Worm (Caenorhabditis elegans) whole organism, young adult: ENCODE data around the gene ess-2.

Source experiments
- B0019.2 ChIP-seq: fragments of 200-800 bp; sonication (Bioruptor generic); conservative IDR thresholded peaks from 2 replicates; pipeline ENCODE4 v1.3.6; 2022; ENCODE audit warnings: missing genetic modification reagents, missing genetic modification characterization, missing compliant biosample characterization
- B0035.1 ChIP-seq: sonication (generic microtip); optimal IDR thresholded peaks from 2 replicates; lab custom pipeline; 2016; ENCODE audit warnings: missing genetic modification characterization, mild to moderate bottlenecking, missing compliant biosample characterization, missing genotype, missing genetic modification reagents
- B0336.3 ChIP-seq: fragments of 200-800 bp; sonication (Bioruptor generic); IDR thresholded peaks from 2 replicates; pipeline ENCODE4 v1.3.6; 2022; ENCODE audit warnings: missing genetic modification characterization, missing compliant biosample characterization
- C06A6.2 ChIP-seq: fragments of 200-800 bp; sonication (Bioruptor generic); conservative IDR thresholded peaks from 2 replicates; pipeline ENCODE4 v1.3.6; 2022; ENCODE audit warnings: missing genetic modification characterization, missing compliant biosample characterization
- C17E4.6 ChIP-seq: fragments of 200-800 bp; sonication (Bioruptor generic); IDR thresholded peaks from 2 replicates; pipeline ENCODE4 v1.3.6; 2022; ENCODE audit warnings: missing genetic modification reagents, missing genetic modification characterization, missing compliant biosample characterization
- D2030.7 ChIP-seq: fragments of 200-800 bp; sonication (Bioruptor generic); IDR thresholded peaks from 2 replicates; pipeline ENCODE4 v1.3.6; 2022; ENCODE audit warnings: missing genetic modification reagents, missing genetic modification characterization, missing compliant biosample characterization
- F23B12.7 ChIP-seq: sonication (generic microtip); optimal IDR thresholded peaks from 2 replicates; lab custom pipeline; 2017; ENCODE audit warnings: missing genetic modification characterization, mild to moderate bottlenecking, missing compliant biosample characterization, antibody characterized with exemption, moderate library complexity; ENCODE audit not compliant: insufficient read depth
- F37B4.10 ChIP-seq: fragments of 200-800 bp; sonication (Bioruptor generic); IDR thresholded peaks from 2 replicates; pipeline ENCODE4 v1.3.6; 2022; ENCODE audit warnings: missing genetic modification characterization, missing compliant biosample characterization
- F55B11.4 ChIP-seq: sonication (generic microtip); optimal IDR thresholded peaks from 2 replicates; lab custom pipeline; 2016; ENCODE audit warnings: missing compliant biosample characterization, missing genetic modification characterization, borderline replicate concordance; ENCODE audit not compliant: insufficient read depth
- F57A8.1 ChIP-seq: fragments of 200-800 bp; sonication (Bioruptor generic); optimal IDR thresholded peaks from 2 replicates; lab custom pipeline; 2018; ENCODE audit warnings: mild to moderate bottlenecking, missing genetic modification characterization, moderate library complexity, missing compliant biosample characterization
- K11D2.4 ChIP-seq: fragments of 200-800 bp; sonication (Bioruptor generic); IDR thresholded peaks from 2 replicates; pipeline ENCODE4 v1.3.6; 2022; ENCODE audit warnings: missing genetic modification reagents, missing genetic modification characterization, missing compliant biosample characterization
- T07F8.4 ChIP-seq: sonication (generic microtip); optimal IDR thresholded peaks from 2 replicates; lab custom pipeline; 2016; ENCODE audit warnings: mild to moderate bottlenecking, missing genetic modification characterization, moderate library complexity, missing compliant biosample characterization
- Y53F4B.3 ChIP-seq: fragments of 200-800 bp; sonication (Bioruptor generic); IDR thresholded peaks from 2 replicates; pipeline ENCODE4 v1.3.6; 2022; ENCODE audit warnings: missing genetic modification reagents, missing genetic modification characterization, missing compliant biosample characterization
- Y67H2A.10 ChIP-seq: fragments of 200-800 bp; sonication (Bioruptor generic); conservative IDR thresholded peaks from 2 replicates; pipeline ENCODE4 v1.3.6; 2022; ENCODE audit warnings: missing genetic modification reagents, missing genetic modification characterization, missing compliant biosample characterization
- Y95B8A.8 ChIP-seq: fragments of 200-800 bp; sonication (Bioruptor generic); IDR thresholded peaks from 2 replicates; pipeline ENCODE4 v1.3.6; 2022; ENCODE audit warnings: missing genetic modification reagents, missing genetic modification characterization, missing compliant biosample characterization
- aptf-2 ChIP-seq: fragments of 200-800 bp; sonication (Bioruptor generic); conservative IDR thresholded peaks from 2 replicates; pipeline ENCODE4 v1.3.6; 2022; ENCODE audit warnings: missing genetic modification reagents, missing genetic modification characterization, missing compliant biosample characterization
- cebp-2 ChIP-seq: fragments of 200-800 bp; sonication (Bioruptor generic); IDR thresholded peaks from 2 replicates; pipeline ENCODE4 v1.3.6; 2022; ENCODE audit warnings: missing genetic modification characterization, missing compliant biosample characterization
- ceh-100 ChIP-seq: fragments of 200-800 bp; sonication (Bioruptor generic); IDR thresholded peaks from 2 replicates; pipeline ENCODE4 v1.3.6; 2022; ENCODE audit warnings: missing genetic modification reagents, missing genetic modification characterization, missing compliant biosample characterization
- ceh-27 ChIP-seq: fragments of 200-800 bp; sonication (Bioruptor generic); optimal IDR thresholded peaks from 2 replicates; lab custom pipeline; 2018; ENCODE audit warnings: mild to moderate bottlenecking, missing genetic modification characterization, moderate library complexity, missing compliant biosample characterization
- ceh-58 ChIP-seq: fragments of 200-800 bp; sonication (Bioruptor generic); IDR thresholded peaks from 2 replicates; pipeline ENCODE4 v1.3.6; 2022; ENCODE audit warnings: missing genetic modification characterization, missing compliant biosample characterization
- ceh-79 ChIP-seq: sonication (generic microtip); optimal IDR thresholded peaks from 2 replicates; lab custom pipeline; 2017; ENCODE audit warnings: mild to moderate bottlenecking, missing genetic modification characterization, missing compliant biosample characterization
- dpff-1 ChIP-seq: sonication (generic microtip); optimal IDR thresholded peaks from 2 replicates; lab custom pipeline; 2017; ENCODE audit warnings: mild to moderate bottlenecking, missing genetic modification characterization, missing compliant biosample characterization
- egrh-3 ChIP-seq: fragments of 200-800 bp; sonication (Bioruptor generic); IDR thresholded peaks from 2 replicates; pipeline ENCODE4 v1.3.6; 2022; ENCODE audit warnings: missing genetic modification reagents, missing genetic modification characterization, missing compliant biosample characterization
- ekl-4 ChIP-seq: fragments of 200-800 bp; sonication (Bioruptor generic); IDR thresholded peaks from 2 replicates; pipeline ENCODE4 v1.3.6; 2022; ENCODE audit warnings: missing genetic modification reagents, missing genetic modification characterization, missing compliant biosample characterization
- him-1 ChIP-seq: sonication (generic microtip); optimal IDR thresholded peaks from 2 replicates; lab custom pipeline; 2016; ENCODE audit warnings: missing genotype, missing genetic modification reagents, missing genetic modification characterization, missing compliant biosample characterization
- hsf-1 ChIP-seq: fragments of 200-800 bp; sonication (Bioruptor generic); IDR thresholded peaks from 2 replicates; pipeline ENCODE4 v1.3.6; 2022; ENCODE audit warnings: missing genetic modification reagents, missing genetic modification characterization, missing compliant biosample characterization
- lin-26 ChIP-seq: fragments of 200-800 bp; sonication (Bioruptor generic); IDR thresholded peaks from 2 replicates; pipeline ENCODE4 v1.3.6; 2022; ENCODE audit warnings: missing genetic modification reagents, missing genetic modification characterization, missing compliant biosample characterization
- lin-35 ChIP-seq, 3 experiments: fragments of 150-350 bp in 2 of 3; sonication (generic microtip) in 1 of 3; optimal IDR thresholded peaks; 2 replicates each; lab custom pipeline; 2014 to 2018; ENCODE audit warnings: missing biosample characterization in 3 of 3, missing genetic modification characterization in 3 of 3, missing genetic modification reagents in 3 of 3
- lin-40 ChIP-seq: sonication (generic microtip); optimal IDR thresholded peaks from 2 replicates; lab custom pipeline; 2016; ENCODE audit warnings: missing genetic modification characterization, mild to moderate bottlenecking, missing compliant biosample characterization, missing genotype, missing genetic modification reagents
- lir-1 ChIP-seq: fragments of 200-800 bp; sonication (Bioruptor generic); conservative IDR thresholded peaks from 2 replicates; pipeline ENCODE4 v1.3.6; 2022; ENCODE audit warnings: missing genetic modification reagents, missing genetic modification characterization, missing compliant biosample characterization
- madf-3 ChIP-seq: fragments of 200-800 bp; sonication (Bioruptor generic); IDR thresholded peaks from 2 replicates; pipeline ENCODE4 v1.3.6; 2022; ENCODE audit warnings: missing genetic modification reagents, missing genetic modification characterization, missing compliant biosample characterization
- mcd-1 ChIP-seq: fragments of 200-800 bp; sonication (Bioruptor generic); IDR thresholded peaks from 2 replicates; pipeline ENCODE4 v1.3.6; 2022; ENCODE audit warnings: missing genetic modification reagents, missing genetic modification characterization, missing compliant biosample characterization
- nfya-1 ChIP-seq: sonication (generic microtip); optimal IDR thresholded peaks from 2 replicates; lab custom pipeline; 2017; ENCODE audit warnings: antibody characterized with exemption, missing compliant biosample characterization, missing genetic modification characterization, borderline replicate concordance; ENCODE audit not compliant: insufficient read depth
- nhr-27 ChIP-seq: fragments of 200-800 bp; sonication (Bioruptor generic); optimal IDR thresholded peaks from 2 replicates; lab custom pipeline; 2018; ENCODE audit warnings: mild to moderate bottlenecking, missing genetic modification characterization, moderate library complexity, missing compliant biosample characterization
- rcor-1 ChIP-seq: fragments of 200-800 bp; sonication (Bioruptor generic); IDR thresholded peaks from 2 replicates; pipeline ENCODE4 v1.3.6; 2022; ENCODE audit warnings: missing genetic modification reagents, missing genetic modification characterization, missing compliant biosample characterization
- repo-1 ChIP-seq: sonication (generic microtip); optimal IDR thresholded peaks from 2 replicates; lab custom pipeline; 2017; ENCODE audit warnings: mild to moderate bottlenecking, missing genetic modification characterization, missing compliant biosample characterization
- rpc-1 ChIP-seq, 2 experiments: fragments of 150-350 bp in 1 of 2; sonication (generic microtip) in 1 of 2; optimal IDR thresholded peaks; 2 replicates each; lab custom pipeline; 2014 to 2018; ENCODE audit warnings: missing biosample characterization in 1 of 2, missing genetic modification characterization in 1 of 2, missing genetic modification reagents in 1 of 2, missing genotype in 1 of 2
- sdz-38 ChIP-seq: sonication (generic microtip); optimal IDR thresholded peaks from 2 replicates; lab custom pipeline; 2016; ENCODE audit warnings: missing genotype, missing genetic modification characterization, missing compliant biosample characterization
- somi-1 ChIP-seq: fragments of 200-800 bp; sonication (Bioruptor generic); optimal IDR thresholded peaks from 2 replicates; lab custom pipeline; 2018; ENCODE audit warnings: mild to moderate bottlenecking, missing genetic modification characterization, missing compliant biosample characterization
- tbx-9 ChIP-seq: sonication (generic microtip); optimal IDR thresholded peaks from 2 replicates; lab custom pipeline; 2016; ENCODE audit warnings: borderline replicate concordance, missing genetic modification characterization, inconsistent platforms, missing compliant biosample characterization
- zfh-2 ChIP-seq: fragments of 200-800 bp; sonication (Bioruptor generic); conservative IDR thresholded peaks from 2 replicates; pipeline ENCODE4 v1.3.6; 2022; ENCODE audit warnings: missing genetic modification reagents, missing genetic modification characterization, missing compliant biosample characterization
- ztf-22 ChIP-seq: fragments of 200-800 bp; sonication (Bioruptor generic); optimal IDR thresholded peaks from 2 replicates; lab custom pipeline; 2018; ENCODE audit warnings: mild to moderate bottlenecking, missing genetic modification characterization, moderate library complexity, missing compliant biosample characterization
- ztf-25 ChIP-seq: fragments of 200-800 bp; sonication (Bioruptor generic); IDR thresholded peaks from 2 replicates; pipeline ENCODE4 v1.3.6; 2022; ENCODE audit warnings: missing genetic modification reagents, missing genetic modification characterization, missing compliant biosample characterization

Gene ess-2

DNA sequence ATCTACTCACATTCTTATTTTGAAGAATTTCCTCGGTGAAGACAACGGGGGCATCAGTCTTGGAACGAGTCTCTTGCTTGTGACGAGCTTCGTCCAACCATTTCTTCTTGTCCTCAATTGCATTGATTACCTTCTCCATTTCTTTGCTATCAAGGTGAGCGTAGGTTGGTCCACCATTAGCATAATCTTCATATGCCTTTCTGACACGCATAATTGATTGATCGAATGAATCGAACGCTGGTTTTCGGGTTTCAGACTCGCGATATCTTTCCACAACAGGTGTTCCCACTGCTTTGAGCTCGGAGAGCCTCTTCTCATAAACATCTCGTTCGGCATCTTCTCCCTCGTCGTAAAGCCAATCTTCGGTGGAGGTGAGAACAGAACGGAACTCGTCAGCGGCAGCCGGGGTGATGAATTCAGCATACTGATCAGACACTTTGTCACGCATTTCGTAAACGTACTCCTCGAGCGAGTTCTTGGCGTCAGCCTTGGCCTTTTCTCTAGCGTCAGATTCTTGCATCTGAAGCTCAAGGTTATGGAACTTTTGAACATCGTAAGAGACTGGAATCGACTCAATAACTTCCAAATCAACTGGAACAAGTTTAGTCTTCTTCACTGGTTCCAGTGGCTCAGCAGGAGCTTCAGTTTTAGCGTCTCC is 45.6 kb downstream of the ess-2 start:
- TF ChIP-seq tbx-9 (tag; lab: Kevin White, UChicago) (no peak), F23B12.7 (tag; lab: Kevin White, UChicago) (no peak), hsf-1 (GFP tag; lab: Robert Waterston, UW) (no peak), repo-1 (tag; lab: Kevin White, UChicago) (peak; percentile 9), Y95B8A.8 (GFP tag; lab: Robert Waterston, UW) (0 out of 2 replicates have a peak, but pooled peaks have one; percentile 33), zfh-2 (peak; percentile 56), lin-35 (GFP tag; optimal IDR thresholded peaks at IDR 0.05; lab: Kevin White, UChicago) (no peak), F55B11.4 (tag; lab: Kevin White, UChicago) (peak; percentile 32), C17E4.6 (GFP tag; lab: Robert Waterston, UW) (no peak), C06A6.2 (GFP tag; lab: Robert Waterston, UW) (no peak), K11D2.4 (GFP tag; lab: Robert Waterston, UW) (no peak), dpff-1 (tag; lab: Kevin White, UChicago) (no peak), somi-1 (no peak), B0336.3 (GFP tag; lab: Robert Waterston, UW) (0 out of 2 replicates have a peak, but pooled peaks have one; percentile 17), T07F8.4 (tag; lab: Kevin White, UChicago) (no peak), F57A8.1 (GFP tag; lab: Kevin White, UChicago) (no peak)

DNA sequence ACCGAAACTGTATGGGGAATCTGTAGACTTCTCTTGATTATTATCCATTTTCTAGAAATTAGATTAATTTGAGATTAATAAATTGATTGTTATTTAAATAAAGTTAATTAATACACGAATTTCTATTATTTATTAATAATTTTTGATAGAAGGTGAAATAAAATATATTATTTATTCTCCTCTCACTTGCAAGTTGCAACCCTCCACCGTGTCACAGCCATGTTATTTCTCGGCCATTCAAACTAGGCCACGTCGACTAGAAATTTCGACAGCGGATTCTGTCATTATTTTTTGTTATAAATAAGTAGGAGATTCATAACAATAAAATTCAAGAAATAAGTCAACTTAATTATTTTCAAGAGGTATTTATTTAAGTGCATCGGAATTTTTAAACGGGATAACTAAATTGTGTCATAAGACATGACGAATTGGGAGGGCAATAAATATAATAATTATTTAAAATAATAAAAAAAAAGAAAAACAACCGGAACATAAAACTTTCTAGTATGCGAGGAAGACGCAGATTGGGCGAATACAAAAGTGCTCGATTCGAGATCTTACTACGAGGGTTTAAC is 46.5 kb downstream of the ess-2 start, which contains the start of gene ufbp-1:
TSS of gene ufbp-1 (minus strand) at position 51 of the 575 bp plus-strand sequence.
- TF ChIP-seq B0336.3 (GFP tag; lab: Robert Waterston, UW) (peak; percentile 91), nfya-1 (tag; lab: Kevin White, UChicago) (no peak), sdz-38 (tag; lab: Kevin White, UChicago) (no peak), ceh-58 (GFP tag; lab: Robert Waterston, UW) (0 out of 2 replicates have a peak, but pooled peaks have one; percentile 23), F57A8.1 (GFP tag; lab: Kevin White, UChicago) (no peak), ceh-79 (tag; lab: Kevin White, UChicago) (peak; percentile 96), him-1 (peak; percentile 33), lin-35 (GFP tag; optimal IDR thresholded peaks at IDR 0.05; lab: Kevin White, UChicago) (peak in 1 of 3 experiments; percentile 61), rpc-1 (optimal IDR thresholded peaks at IDR 0.05; lab: Kevin White, UChicago) (no peak), rpc-1 (tag; optimal IDR thresholded peaks at IDR 0.05; lab: Kevin White, UChicago) (no peak), Y67H2A.10 (GFP tag; lab: Robert Waterston, UW) (no peak), madf-3 (GFP tag; lab: Robert Waterston, UW) (peak; percentile 33; the same call in 1 of the 2 replicates), ztf-22 (GFP tag; lab: Kevin White, UChicago) (peak; percentile 59), aptf-2 (GFP tag; lab: Robert Waterston, UW) (no peak), ceh-100 (GFP tag; lab: Robert Waterston, UW) (peak; percentile 22; the same call in 1 of the 2 replicates), lin-40 (tag; lab: Kevin White, UChicago) (peak; percentile 36), ceh-27 (peak; percentile 67), D2030.7 (no peak), egrh-3 (GFP tag; lab: Robert Waterston, UW) (no peak), F37B4.10 (GFP tag; lab: Robert Waterston, UW) (no peak), lin-26 (peak; percentile 70), F23B12.7 (tag; lab: Kevin White, UChicago) (peak; percentile 56), mcd-1 (GFP tag; lab: Robert Waterston, UW) (peak; percentile 57; the same call in 1 of the 2 replicates), nhr-27 (peak; percentile 18), C17E4.6 (GFP tag; lab: Robert Waterston, UW) (peak; percentile 41; the same call in 1 of the 2 replicates), B0019.2 (GFP tag; lab: Robert Waterston, UW) (no peak), ekl-4 (GFP tag; lab: Robert Waterston, UW) (peak; percentile 88), rcor-1 (GFP tag; lab: Robert Waterston, UW) (no peak), cebp-2 (GFP tag; lab: Robert Waterston, UW) (no peak; the same call in 1 of the 2 replicates), repo-1 (tag; lab: Kevin White, UChicago) (peak; percentile 96), lir-1 (GFP tag; lab: Robert Waterston, UW) (no peak), B0035.1 (tag; lab: Kevin White, UChicago) (no peak), Y53F4B.3 (GFP tag; lab: Robert Waterston, UW) (no peak), ztf-25 (GFP tag; lab: Robert Waterston, UW) (no peak)
